Fruit fly (Drosophila melanogaster) whole organism, prepupa: ENCODE measurements around the gene Pgm1.

Experiments used
- CG10669 ChIP-seq: fragments of 200-800 bp; sonication (Bioruptor generic); optimal IDR thresholded peaks from 3 replicates; lab custom pipeline; 2018; ENCODE audit warnings: missing biosample characterization, mild to moderate bottlenecking, missing genetic modification characterization, moderate library complexity
- CG11762 ChIP-seq: fragments of 200-800 bp; sonication (Bioruptor generic); optimal IDR thresholded peaks from 3 replicates; lab custom pipeline; 2016; ENCODE audit warnings: missing biosample characterization, missing genetic modification characterization; ENCODE audit not compliant: insufficient read depth
- CG11902 ChIP-seq: fragments of 200-800 bp; sonication (Bioruptor generic); optimal IDR thresholded peaks from 3 replicates; lab custom pipeline; 2016; ENCODE audit warnings: missing biosample characterization, missing genetic modification characterization
- CG15336 ChIP-seq: fragments of 200-800 bp; sonication (Bioruptor generic); IDR thresholded peaks from 2 replicates; pipeline ENCODE4 v1.3.6; 2022; ENCODE audit warnings: missing biosample characterization, missing genetic modification characterization
- CG1621 ChIP-seq: fragments of 200-800 bp; sonication (Bioruptor generic); optimal IDR thresholded peaks from 3 replicates; lab custom pipeline; 2018; ENCODE audit warnings: missing biosample characterization, mild to moderate bottlenecking, missing genetic modification characterization
- CG16779 ChIP-seq: fragments of 200-800 bp; sonication (Bioruptor generic); optimal IDR thresholded peaks from 3 replicates; lab custom pipeline; 2017; ENCODE audit warnings: missing biosample characterization, mild to moderate bottlenecking, missing genetic modification characterization
- CG3032 ChIP-seq: fragments of 200-800 bp; optimal IDR thresholded peaks from 2 replicates; lab custom pipeline; 2019; ENCODE audit warnings: missing biosample characterization, mild to moderate bottlenecking, missing genetic modification characterization, moderate library complexity
- CG31627 ChIP-seq: fragments of 200-800 bp; sonication (Bioruptor generic); optimal IDR thresholded peaks from 3 replicates; lab custom pipeline; 2016; ENCODE audit warnings: missing biosample characterization, missing genetic modification characterization
- CG32006 ChIP-seq: fragments of 200-800 bp; sonication (Bioruptor generic); optimal IDR thresholded peaks from 3 replicates; lab custom pipeline; 2017; ENCODE audit warnings: missing biosample characterization, mild to moderate bottlenecking, missing genetic modification characterization
- CG34406 ChIP-seq: fragments of 200-800 bp; sonication (Bioruptor generic); optimal IDR thresholded peaks from 3 replicates; lab custom pipeline; 2016; ENCODE audit warnings: missing biosample characterization, missing genetic modification characterization
- CG4318 ChIP-seq: fragments of 200-800 bp; sonication (Bioruptor generic); optimal IDR thresholded peaks from 3 replicates; lab custom pipeline; 2017; ENCODE audit warnings: missing biosample characterization, mild to moderate bottlenecking, missing genetic modification characterization
- CG6792 ChIP-seq: fragments of 200-800 bp; sonication (Bioruptor generic); optimal IDR thresholded peaks from 3 replicates; lab custom pipeline; 2016; ENCODE audit warnings: missing biosample characterization, missing genetic modification characterization
- CG6808 ChIP-seq: fragments of 200-800 bp; sonication (Bioruptor generic); optimal IDR thresholded peaks from 3 replicates; lab custom pipeline; 2017; ENCODE audit warnings: missing biosample characterization, missing genetic modification characterization, mild to moderate bottlenecking, moderate library complexity, missing genetic modification reagents
- CG6854 ChIP-seq: fragments of 200-800 bp; sonication (Bioruptor generic); optimal IDR thresholded peaks from 2 replicates; lab custom pipeline; 2017; ENCODE audit warnings: missing biosample characterization, mild to moderate bottlenecking, missing genetic modification characterization
- CG7368 ChIP-seq: fragments of 200-800 bp; sonication (Bioruptor generic); optimal IDR thresholded peaks from 3 replicates; lab custom pipeline; 2016; ENCODE audit warnings: missing biosample characterization, missing genetic modification characterization
- CG8119 ChIP-seq: fragments of 200-800 bp; sonication (Bioruptor generic); IDR thresholded peaks from 3 replicates; pipeline ENCODE4 v1.3.6; 2022; ENCODE audit warnings: missing biosample characterization, missing genetic modification characterization
- CG8319 ChIP-seq: fragments of 200-800 bp; sonication (Bioruptor generic); optimal IDR thresholded peaks from 3 replicates; lab custom pipeline; 2016; ENCODE audit warnings: missing biosample characterization, missing genetic modification characterization
- CG8632 ChIP-seq: fragments of 200-800 bp; sonication (Bioruptor generic); optimal IDR thresholded peaks from 3 replicates; lab custom pipeline; 2016; ENCODE audit warnings: missing biosample characterization, missing genetic modification characterization
- CG9139 ChIP-seq: fragments of 200-800 bp; sonication (Bioruptor generic); optimal IDR thresholded peaks from 3 replicates; lab custom pipeline; 2017; ENCODE audit warnings: missing biosample characterization, mild to moderate bottlenecking, missing genetic modification characterization
- Eip75B ChIP-seq: fragments of 200-800 bp; sonication (Bioruptor generic); optimal IDR thresholded peaks from 3 replicates; lab custom pipeline; 2016; ENCODE audit warnings: missing biosample characterization, missing genetic modification characterization
- Eip78C ChIP-seq: fragments of 200-800 bp; sonication (Bioruptor generic); peaks from one replicate; lab custom pipeline; 2016; ENCODE audit warnings: missing biosample characterization, missing genetic modification characterization
- Eip93F ChIP-seq: fragments of 200-800 bp; sonication (Bioruptor generic); optimal IDR thresholded peaks from 2 replicates; lab custom pipeline; 2016; ENCODE audit warnings: missing biosample characterization, mild to moderate bottlenecking, missing genetic modification characterization
- Ets21C ChIP-seq: fragments of 200-800 bp; sonication (Bioruptor generic); optimal IDR thresholded peaks from 3 replicates; lab custom pipeline; 2016; ENCODE audit warnings: missing biosample characterization, missing genetic modification characterization
- Hr38 ChIP-seq: sonication (Bioruptor generic); optimal IDR thresholded peaks from 2 replicates; lab custom pipeline; 2016; ENCODE audit warnings: missing biosample characterization, missing genetic modification characterization
- Hr39 ChIP-seq: fragments of 200-800 bp; sonication (Bioruptor generic); optimal IDR thresholded peaks from 2 replicates; lab custom pipeline; 2016; ENCODE audit warnings: missing biosample characterization, missing genetic modification characterization
- Hr4 ChIP-seq: fragments of 200-800 bp; sonication (Bioruptor generic); optimal IDR thresholded peaks from 3 replicates; lab custom pipeline; 2016; ENCODE audit warnings: missing biosample characterization, missing genetic modification characterization
- Met ChIP-seq: fragments of 200-800 bp; sonication (Bioruptor generic); optimal IDR thresholded peaks from 3 replicates; lab custom pipeline; 2016; ENCODE audit warnings: missing biosample characterization, missing genetic modification characterization
- OdsH ChIP-seq: fragments of 200-800 bp; sonication (Bioruptor generic); optimal IDR thresholded peaks from 3 replicates; lab custom pipeline; 2016; ENCODE audit warnings: missing biosample characterization, missing genetic modification characterization
- Smox ChIP-seq: fragments of 200-800 bp; sonication (Bioruptor generic); optimal IDR thresholded peaks from 3 replicates; lab custom pipeline; 2016; ENCODE audit warnings: missing biosample characterization, missing genetic modification characterization
- Sox102F ChIP-seq: fragments of 200-800 bp; sonication (Bioruptor generic); optimal IDR thresholded peaks from 2 replicates; lab custom pipeline; 2016; ENCODE audit warnings: missing biosample characterization, mild to moderate bottlenecking, missing genetic modification characterization
- Sox14 ChIP-seq: fragments of 200-800 bp; sonication (Bioruptor generic); optimal IDR thresholded peaks from 3 replicates; lab custom pipeline; 2016; ENCODE audit warnings: missing biosample characterization, missing genetic modification characterization
- Sox15 ChIP-seq: fragments of 200-800 bp; sonication (Bioruptor generic); optimal IDR thresholded peaks from 3 replicates; lab custom pipeline; 2016; ENCODE audit warnings: missing biosample characterization, missing genetic modification characterization
- achi ChIP-seq: fragments of 200-800 bp; sonication (Bioruptor generic); optimal IDR thresholded peaks from 3 replicates; lab custom pipeline; 2016; ENCODE audit warnings: missing biosample characterization, missing genetic modification characterization
- acj6 ChIP-seq: fragments of 200-800 bp; sonication (Bioruptor generic); optimal IDR thresholded peaks from 3 replicates; lab custom pipeline; 2016; ENCODE audit warnings: missing biosample characterization, missing genetic modification characterization
- dac ChIP-seq: fragments of 200-800 bp; sonication (Bioruptor generic); optimal IDR thresholded peaks from 2 replicates; lab custom pipeline; 2017; ENCODE audit warnings: missing biosample characterization, mild to moderate bottlenecking, missing genetic modification characterization
- dsx ChIP-seq: fragments of 200-800 bp; optimal IDR thresholded peaks from 3 replicates; lab custom pipeline; 2019; ENCODE audit warnings: missing biosample characterization, mild to moderate bottlenecking, missing genetic modification characterization, moderate library complexity; ENCODE audit not compliant: poor library complexity, severe bottlenecking
- eg ChIP-seq: fragments of 200-800 bp; sonication (Bioruptor generic); IDR thresholded peaks from 3 replicates; pipeline ENCODE4 v1.3.6; 2022; ENCODE audit warnings: missing biosample characterization, missing genetic modification characterization
- esn ChIP-seq: fragments of 200-800 bp; sonication (Bioruptor generic); optimal IDR thresholded peaks from 2 replicates; lab custom pipeline; 2016; ENCODE audit warnings: missing biosample characterization, mild to moderate bottlenecking, missing genetic modification characterization, moderate library complexity
- fd59A ChIP-seq: fragments of 200-800 bp; sonication (Bioruptor generic); optimal IDR thresholded peaks from 2 replicates; lab custom pipeline; 2017; ENCODE audit warnings: missing biosample characterization, mild to moderate bottlenecking, missing genetic modification characterization, missing genetic modification reagents
- fd85E ChIP-seq: fragments of 200-800 bp; sonication (Bioruptor generic); optimal IDR thresholded peaks from 3 replicates; lab custom pipeline; 2016; ENCODE audit warnings: missing biosample characterization, missing genetic modification characterization
- fkh ChIP-seq: fragments of 200-800 bp; sonication (Bioruptor generic); optimal IDR thresholded peaks from 3 replicates; lab custom pipeline; 2017; ENCODE audit warnings: missing biosample characterization, mild to moderate bottlenecking, missing genetic modification characterization, moderate library complexity
- lz ChIP-seq: fragments of 200-800 bp; sonication (Bioruptor generic); optimal IDR thresholded peaks from 3 replicates; lab custom pipeline; 2016; ENCODE audit warnings: missing biosample characterization, missing genetic modification characterization
- net ChIP-seq: fragments of 200-800 bp; sonication (Bioruptor generic); optimal IDR thresholded peaks from 3 replicates; lab custom pipeline; 2016; ENCODE audit warnings: missing biosample characterization, missing genetic modification characterization
- pdm3 ChIP-seq: fragments of 200-800 bp; sonication (Bioruptor generic); optimal IDR thresholded peaks from 3 replicates; lab custom pipeline; 2016; ENCODE audit warnings: missing biosample characterization, missing genetic modification characterization
- salr ChIP-seq, 2 experiments: fragments of 200-800 bp; sonication (Bioruptor generic); optimal IDR thresholded peaks; 3 replicates each; lab custom pipeline; 2016 to 2018; ENCODE audit warnings: missing biosample characterization in 2 of 2, missing genetic modification characterization in 2 of 2, mild to moderate bottlenecking in 1 of 2
- spab ChIP-seq: fragments of 200-800 bp; sonication (Bioruptor generic); optimal IDR thresholded peaks from 2 replicates; lab custom pipeline; 2017; ENCODE audit warnings: missing biosample characterization, mild to moderate bottlenecking, missing genetic modification characterization, missing genetic modification reagents
- ss ChIP-seq, 2 experiments: fragments of 200-800 bp; sonication (Bioruptor generic); optimal IDR thresholded peaks; 2 replicates in 1 of 2; 3 replicates in 1 of 2; lab custom pipeline; 2017 to 2018; ENCODE audit warnings: mild to moderate bottlenecking in 2 of 2, missing biosample characterization in 2 of 2, missing genetic modification characterization in 2 of 2, moderate library complexity in 1 of 2
- topi ChIP-seq: fragments of 200-800 bp; sonication (Bioruptor generic); optimal IDR thresholded peaks from 3 replicates; lab custom pipeline; 2016; ENCODE audit warnings: missing biosample characterization, missing genetic modification characterization
- vri ChIP-seq: fragments of 200-800 bp; sonication (Bioruptor generic); optimal IDR thresholded peaks from 3 replicates; lab custom pipeline; 2016; ENCODE audit warnings: missing biosample characterization, mild to moderate bottlenecking, missing genetic modification characterization

Gene Pgm1

DNA sequence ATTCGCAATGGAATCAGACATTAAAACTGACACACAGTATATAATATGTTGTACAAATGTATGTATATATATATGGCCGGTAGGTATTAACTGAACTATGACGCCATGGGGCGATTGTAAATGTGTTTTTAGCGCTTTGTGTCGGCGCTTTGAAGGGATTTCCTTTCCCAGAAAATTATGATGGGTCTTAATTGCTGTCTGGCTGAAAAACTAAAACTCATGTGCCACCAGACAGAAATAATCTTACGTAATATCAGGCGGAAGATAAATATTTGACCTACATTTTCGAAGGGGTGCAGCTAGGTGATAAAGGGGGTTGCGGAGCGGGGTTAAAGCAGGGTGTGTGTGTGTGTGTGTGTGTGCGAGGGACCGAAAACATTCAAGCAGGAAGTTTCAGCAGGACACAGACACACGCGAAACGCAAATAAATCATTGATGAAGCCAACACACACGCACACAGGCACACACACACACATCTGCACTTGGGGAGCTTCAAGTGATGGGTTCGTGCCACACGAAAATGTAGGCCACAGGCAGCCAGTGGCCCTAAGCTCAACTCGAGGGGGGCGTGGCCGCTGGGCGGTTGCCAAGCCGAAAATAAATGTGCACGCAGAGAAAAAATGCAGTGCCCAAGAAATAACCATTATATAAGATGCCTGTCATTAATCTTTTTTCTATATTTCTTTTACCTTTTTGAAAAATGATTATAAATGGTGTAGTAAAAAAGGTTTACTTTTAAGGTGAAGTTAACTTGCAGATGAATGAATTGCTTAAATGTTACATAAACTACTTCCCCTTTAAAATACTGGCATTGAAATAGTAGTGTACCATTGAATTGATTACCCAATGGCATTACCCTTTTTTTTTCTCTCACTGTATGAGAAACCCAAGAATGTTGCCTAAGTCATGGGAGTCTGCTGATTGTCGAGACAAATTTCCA is 29.2 kb upstream of the Pgm1 start:
- TF ChIP-seq vri (no peak), Hr4 (GFP tag; lab: Kevin White, UChicago) (peak; percentile 77), Eip75B (GFP tag; lab: Kevin White, UChicago) (peak; percentile 62), CG6854 (GFP tag; lab: Kevin White, UChicago) (no peak), Sox15 (GFP tag; lab: Kevin White, UChicago) (no peak), Ets21C (GFP tag; lab: Kevin White, UChicago) (peak; percentile 13), CG9139 (GFP tag; lab: Kevin White, UChicago) (no peak), Sox14 (GFP tag; lab: Kevin White, UChicago) (peak; percentile 59), CG11762 (peak; percentile 41), Sox102F (no peak), CG7368 (peak; percentile 1), esn (GFP tag; lab: Kevin White, UChicago) (peak; percentile 40), CG3032 (tag; lab: Kevin White, UChicago) (peak; percentile 43), Met (GFP tag; lab: Kevin White, UChicago) (peak; percentile 38), CG8632 (GFP tag; lab: Kevin White, UChicago) (peak; percentile 33), CG15336 (GFP tag; lab: Robert Waterston, UW) (no peak), CG6792 (GFP tag; lab: Kevin White, UChicago) (peak; percentile 7), dsx (GFP tag; lab: Kevin White, UChicago) (peak; percentile 9), CG10669 (GFP tag; lab: Kevin White, UChicago) (peak; percentile 47), CG16779 (tag; lab: Kevin White, UChicago) (peak; percentile 52), net (GFP tag; lab: Kevin White, UChicago) (peak; percentile 16), acj6 (peak; percentile 64), Smox (GFP tag; lab: Kevin White, UChicago) (peak; percentile 26), CG31627 (GFP tag; lab: Kevin White, UChicago) (peak; percentile 37), ss (GFP tag; optimal IDR thresholded peaks at IDR 0.05; lab: Kevin White, UChicago) (peak in 1 of 2 experiments; percentile 51), lz (GFP tag; lab: Kevin White, UChicago) (peak; percentile 48), Hr38 (GFP tag; lab: Kevin White, UChicago) (no peak), CG11902 (GFP tag; lab: Kevin White, UChicago) (no peak), fd59A (GFP tag; lab: Kevin White, UChicago) (no peak), CG1621 (tag; lab: Kevin White, UChicago) (no peak), CG8319 (GFP tag; lab: Kevin White, UChicago) (peak; percentile 40), spab (GFP tag; lab: Kevin White, UChicago) (peak; percentile 10), CG4318 (peak; percentile 60), fd85E (GFP tag; lab: Kevin White, UChicago) (no peak), salr (GFP tag; optimal IDR thresholded peaks at IDR 0.05; lab: Kevin White, UChicago) (peak in 1 of 2 experiments; percentile 71), CG32006 (GFP tag; lab: Kevin White, UChicago) (peak; percentile 84), achi (peak; percentile 57), CG6808 (GFP tag; lab: Kevin White, UChicago) (peak; percentile 2), CG34406 (GFP tag; lab: Kevin White, UChicago) (peak; percentile 37), Hr39 (GFP tag; lab: Kevin White, UChicago) (peak; percentile 39), pdm3 (GFP tag; lab: Kevin White, UChicago) (peak; percentile 57), Eip78C (GFP tag; lab: Kevin White, UChicago) (peak; percentile 90), eg (peak; percentile 40; the same call in 2 of the 3 replicates), CG8119 (GFP tag; lab: Robert Waterston, UW) (peak; percentile 70), OdsH (GFP tag; lab: Kevin White, UChicago) (peak; percentile 56), dac (GFP tag; lab: Kevin White, UChicago) (no peak), topi (GFP tag; lab: Kevin White, UChicago) (peak; percentile 42), Eip93F (GFP tag; lab: Kevin White, UChicago) (no peak), fkh (no peak)
